Fruit fly (Drosophila melanogaster): ENCODE results near the gene Polr3H.

DNA sequence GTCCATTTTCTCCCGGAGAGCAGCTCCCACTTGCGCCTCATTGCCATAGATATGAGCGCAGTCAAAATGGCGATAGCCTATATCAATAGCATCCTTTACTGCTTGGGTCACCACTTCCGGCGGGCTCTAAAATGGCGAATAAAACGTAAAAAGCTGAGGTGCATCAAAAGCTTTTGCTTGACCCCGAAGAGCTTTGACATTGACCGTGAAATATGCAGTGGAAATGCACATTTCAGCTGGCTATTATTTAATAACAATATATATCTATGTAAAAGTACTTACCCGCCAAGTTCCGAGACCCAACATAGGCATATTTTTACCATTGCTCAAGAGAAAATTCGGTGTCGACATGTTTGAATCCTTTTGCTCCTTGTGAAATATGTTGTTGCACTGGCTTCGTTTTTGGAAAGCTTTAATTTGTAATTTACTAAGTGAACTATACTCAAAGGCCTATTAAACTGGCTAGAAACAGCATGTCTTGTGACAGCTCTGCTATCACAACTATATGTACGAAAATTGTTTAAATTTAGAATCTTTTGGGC is 22.9 kb upstream of the Polr3H start, which contains the start of gene CG6083:
- TF ChIP-seq Myc (optimal IDR thresholded peaks at IDR 0.05) (no peak), psq (optimal IDR thresholded peaks at IDR 0.05) (no peak), ttk (optimal IDR thresholded peaks at IDR 0.05) (no peak), Sin3A (optimal IDR thresholded peaks at IDR 0.05) (no peak), insv (optimal IDR thresholded peaks at IDR 0.05) (no peak)
